Fruit fly (Drosophila melanogaster): ENCODE results near the gene CG11756.
A peak's percentile ranks its signal among the peaks of the same experiment; 100 is the strongest.

The CG11756 gene

dm6 chrX:11338973-11339867 lies 8.7 kb upstream of the CG11756 start (continued):
- TF ChIP-seq CG1529 (GFP tag; optimal IDR thresholded peaks at IDR 0.05) = no peak
- no peak for TF ChIP-seq klu (GFP tag; IDR thresholded peaks at IDR 0.05)
- TF ChIP-seq CG10321 (GFP tag; IDR thresholded peaks at IDR 0.05) = no peak
- no peak for TF ChIP-seq Camta (GFP tag; optimal IDR thresholded peaks at IDR 0.05)
- no peak for TF ChIP-seq Vsx1 (GFP tag; optimal IDR thresholded peaks at IDR 0.05)
- peak; percentile 9 for TF ChIP-seq NC2β (GFP tag; optimal IDR thresholded peaks at IDR 0.05)
- TF ChIP-seq CkIIα-i1 (GFP tag; IDR thresholded peaks at IDR 0.05) = no peak
- TF ChIP-seq Dek (tag; optimal IDR thresholded peaks at IDR 0.05) = peak; percentile 14
- peak; percentile 91 for TF ChIP-seq Scr (GFP tag; IDR thresholded peaks at IDR 0.05; ENCODE audit: partially characterized antibody)
- peak; percentile 58 for TF ChIP-seq CG13624 (GFP tag; optimal IDR thresholded peaks at IDR 0.05)
- TF ChIP-seq CG5245 (GFP tag; optimal IDR thresholded peaks at IDR 0.05) = no peak
- peak; percentile 37 for TF ChIP-seq CG1647 (GFP tag; optimal IDR thresholded peaks at IDR 0.05)
- no peak for TF ChIP-seq pfk (GFP tag; optimal IDR thresholded peaks at IDR 0.05)
- no peak for TF ChIP-seq CG1233 (GFP tag; optimal IDR thresholded peaks at IDR 0.05)
- TF ChIP-seq lola (GFP tag; optimal IDR thresholded peaks at IDR 0.05) = no peak
- TF ChIP-seq Fer2 (tag; optimal IDR thresholded peaks at IDR 0.05) = no peak
- no peak for TF ChIP-seq CG11398 (GFP tag; optimal IDR thresholded peaks at IDR 0.05)
- no peak for TF ChIP-seq jing (GFP tag; optimal IDR thresholded peaks at IDR 0.05)
- peak; percentile 92 for TF ChIP-seq crol (GFP tag; IDR thresholded peaks at IDR 0.05)
- TF ChIP-seq CG2129 (GFP tag; IDR thresholded peaks at IDR 0.05; ENCODE audit: partially characterized antibody) = peak; percentile 61
- no peak for TF ChIP-seq CG15073 (GFP tag; optimal IDR thresholded peaks at IDR 0.05)
- TF ChIP-seq Bteb2 (GFP tag; optimal IDR thresholded peaks at IDR 0.05) = no peak
- peak; percentile 39 for TF ChIP-seq CG9609 (GFP tag; optimal IDR thresholded peaks at IDR 0.05)
- no peak for TF ChIP-seq Kr (GFP tag; optimal IDR thresholded peaks at IDR 0.05)
- TF ChIP-seq CG34422 (GFP tag; IDR thresholded peaks at IDR 0.05) = 0 out of 3 replicates have a peak, but pooled peaks have one; percentile 34
- TF ChIP-seq YL-1 (GFP tag; optimal IDR thresholded peaks at IDR 0.05) = peak; percentile 46
- TF ChIP-seq Med (GFP tag) = peak; percentile 85
- no peak for TF ChIP-seq CG12219 (GFP tag; optimal IDR thresholded peaks at IDR 0.05)
- TF ChIP-seq CG14965 (GFP tag; optimal IDR thresholded peaks at IDR 0.05; ENCODE audit: borderline replicate concordance) = no peak
- no peak for TF ChIP-seq CG5953 (GFP tag; IDR thresholded peaks at IDR 0.05)
- no peak for TF ChIP-seq CG43689 (GFP tag; IDR thresholded peaks at IDR 0.05)
- TF ChIP-seq Ets65A (GFP tag) = peak; percentile 90
- TF ChIP-seq Pdp1 (GFP tag; optimal IDR thresholded peaks at IDR 0.05) = peak; percentile 58 to 65
- TF ChIP-seq CG11560 (tag; IDR thresholded peaks at IDR 0.05) = peak; percentile 55; the same call in 1 of the 3 replicates
- no peak for TF ChIP-seq TFAM (GFP tag; optimal IDR thresholded peaks at IDR 0.05)
- TF ChIP-seq Atf3 (GFP tag; optimal IDR thresholded peaks at IDR 0.05) = peak; percentile 52
- TF ChIP-seq br (optimal IDR thresholded peaks at IDR 0.05) = no peak
- no peak for TF ChIP-seq CG15011 (GFP tag; optimal IDR thresholded peaks at IDR 0.05)
- TF ChIP-seq CG10366 (GFP tag; IDR thresholded peaks at IDR 0.05) = no peak; the same call in 1 of the 2 replicates
- peak; percentile 91 for TF ChIP-seq CG16813 (GFP tag; IDR thresholded peaks at IDR 0.05; ENCODE audit: partially characterized antibody)
- peak; percentile 35; the same call in 1 of the 3 replicates for TF ChIP-seq CG17361 (GFP tag; IDR thresholded peaks at IDR 0.05)
- TF ChIP-seq CG10267 (tag; optimal IDR thresholded peaks at IDR 0.05) = peak; percentile 45
- peak in 1 of 2 experiments; percentile 72 for TF ChIP-seq Trl (optimal IDR thresholded peaks at IDR 0.05)
- TF ChIP-seq Trl (GFP tag; optimal IDR thresholded peaks at IDR 0.05) = peak; percentile 42
- TF ChIP-seq CG17612 (GFP tag; IDR thresholded peaks at IDR 0.05) = no peak
- TF ChIP-seq CG4360 (GFP tag; IDR thresholded peaks at IDR 0.05) = peak; percentile 52; the same call in 1 of the 2 replicates
- TF ChIP-seq fd64A (GFP tag; optimal IDR thresholded peaks at IDR 0.05) = no peak
- peak; percentile 23 for TF ChIP-seq da (GFP tag; optimal IDR thresholded peaks at IDR 0.05)
- no peak for TF ChIP-seq CG10274 (GFP tag; optimal IDR thresholded peaks at IDR 0.05)
- TF ChIP-seq sens (GFP tag) = peak; percentile 88
